Worm (Caenorhabditis elegans) whole organism, young adult: ENCODE measurements around the gene K05F1.14.

Experiments
- B0019.2 ChIP-seq: fragments of 200-800 bp; sonication (Bioruptor generic); conservative IDR thresholded peaks from 2 replicates; pipeline ENCODE4 v1.3.6; 2022; ENCODE audit warnings: missing genetic modification reagents, missing genetic modification characterization, missing compliant biosample characterization
- B0035.1 ChIP-seq: sonication (generic microtip); optimal IDR thresholded peaks from 2 replicates; lab custom pipeline; 2016; ENCODE audit warnings: missing genetic modification characterization, mild to moderate bottlenecking, missing compliant biosample characterization, missing genotype, missing genetic modification reagents
- B0261.1 ChIP-seq: sonication (generic microtip); optimal IDR thresholded peaks from 2 replicates; lab custom pipeline; 2016; ENCODE audit warnings: mild to moderate bottlenecking, missing genetic modification characterization, moderate library complexity, missing compliant biosample characterization
- F49E8.2 ChIP-seq: sonication (generic microtip); optimal IDR thresholded peaks from 3 replicates; lab custom pipeline; 2017; ENCODE audit warnings: missing genetic modification characterization, mild to moderate bottlenecking, missing compliant biosample characterization, antibody characterized with exemption, moderate library complexity; ENCODE audit not compliant: insufficient read depth
- T26A5.8 ChIP-seq: sonication (generic microtip); optimal IDR thresholded peaks from 2 replicates; lab custom pipeline; 2016; ENCODE audit warnings: missing genetic modification characterization, missing compliant biosample characterization
- Y53G8AR.9 ChIP-seq: fragments of 200-800 bp; sonication (Bioruptor generic); conservative IDR thresholded peaks from 2 replicates; pipeline ENCODE4 v1.3.6; 2022; ENCODE audit warnings: missing genetic modification reagents, missing genetic modification characterization, missing compliant biosample characterization
- Y56A3A.18 ChIP-seq: fragments of 200-800 bp; sonication (Bioruptor generic); IDR thresholded peaks from 2 replicates; pipeline ENCODE4 v1.3.6; 2022; ENCODE audit warnings: missing genetic modification reagents, missing genetic modification characterization, missing compliant biosample characterization
- Y79H2A.3 ChIP-seq: fragments of 200-800 bp; sonication (Bioruptor generic); conservative IDR thresholded peaks from 2 replicates; pipeline ENCODE4 v1.3.6; 2022; ENCODE audit warnings: missing genetic modification reagents, missing genetic modification characterization, missing compliant biosample characterization
- ZK185.1 ChIP-seq: sonication (generic microtip); optimal IDR thresholded peaks from 2 replicates; lab custom pipeline; 2016; ENCODE audit warnings: mild to moderate bottlenecking, missing genetic modification characterization, missing compliant biosample characterization; ENCODE audit not compliant: poor library complexity, severe bottlenecking
- ama-1 ChIP-seq, 3 experiments: fragments of 150-350 bp in 1 of 3; sonication (generic microtip) in 2 of 3; optimal IDR thresholded peaks; 2 replicates each; lab custom pipeline; 2014 to 2018; ENCODE audit warnings: missing biosample characterization in 2 of 3, missing genetic modification characterization in 2 of 3, missing genetic modification reagents in 2 of 3
- cebp-1 ChIP-seq, 2 experiments: fragments of 200-800 bp in 1 of 2; sonication (Bioruptor generic) in 1 of 2; sonication (generic microtip) in 1 of 2; IDR thresholded peaks in 1 of 2; optimal IDR thresholded peaks in 1 of 2; 2 replicates each; pipeline versions ENCODE4 v1.3.6 to Lab custom; 2017 to 2022; ENCODE audit warnings: missing compliant biosample characterization in 2 of 2, missing genetic modification characterization in 2 of 2, mild to moderate bottlenecking in 1 of 2, missing genetic modification reagents in 1 of 2, moderate library complexity in 1 of 2
- ceh-27 ChIP-seq: fragments of 200-800 bp; sonication (Bioruptor generic); optimal IDR thresholded peaks from 2 replicates; lab custom pipeline; 2018; ENCODE audit warnings: mild to moderate bottlenecking, missing genetic modification characterization, moderate library complexity, missing compliant biosample characterization
- ceh-79 ChIP-seq: sonication (generic microtip); optimal IDR thresholded peaks from 2 replicates; lab custom pipeline; 2017; ENCODE audit warnings: mild to moderate bottlenecking, missing genetic modification characterization, missing compliant biosample characterization
- dox-1 ChIP-seq: fragments of 200-800 bp; sonication (Bioruptor generic); IDR thresholded peaks from 2 replicates; pipeline ENCODE4 v1.3.6; 2022; ENCODE audit warnings: missing genetic modification reagents, missing genetic modification characterization, missing compliant biosample characterization
- dpl-1 ChIP-seq: fragments of 150-350 bp; optimal IDR thresholded peaks from 2 replicates; lab custom pipeline; 2014; ENCODE audit warnings: missing biosample characterization, missing genetic modification reagents, missing genetic modification characterization
- ets-4 ChIP-seq: fragments of 200-800 bp; sonication (Bioruptor generic); optimal IDR thresholded peaks from 2 replicates; lab custom pipeline; 2018; ENCODE audit warnings: mild to moderate bottlenecking, missing genetic modification characterization, missing compliant biosample characterization
- gei-17 ChIP-seq: fragments of 200-800 bp; sonication (Bioruptor generic); optimal IDR thresholded peaks from 2 replicates; lab custom pipeline; 2018; ENCODE audit warnings: mild to moderate bottlenecking, missing genetic modification characterization, missing compliant biosample characterization
- hmg-1.2 ChIP-seq: fragments of 200-800 bp; sonication (Bioruptor generic); IDR thresholded peaks from 2 replicates; pipeline ENCODE4 v1.3.6; 2022; ENCODE audit warnings: missing genetic modification reagents, missing genetic modification characterization, missing compliant biosample characterization
- hmg-20 ChIP-seq: fragments of 200-800 bp; sonication (Bioruptor generic); IDR thresholded peaks from 2 replicates; pipeline ENCODE4 v1.3.6; 2022; ENCODE audit warnings: missing genetic modification reagents, missing genetic modification characterization, missing compliant biosample characterization
- let-607 ChIP-seq, 2 experiments: fragments of 200-800 bp in 1 of 2; sonication (Bioruptor generic) in 1 of 2; sonication (generic microtip) in 1 of 2; optimal IDR thresholded peaks; 2 replicates each; lab custom pipeline; 2016 to 2018; ENCODE audit warnings: mild to moderate bottlenecking in 2 of 2, missing compliant biosample characterization in 2 of 2, missing genetic modification characterization in 2 of 2, moderate library complexity in 2 of 2, missing genotype in 1 of 2
- lsl-1 ChIP-seq: fragments of 200-800 bp; sonication (Bioruptor generic); optimal IDR thresholded peaks from 2 replicates; lab custom pipeline; 2018; ENCODE audit warnings: mild to moderate bottlenecking, missing genetic modification characterization, moderate library complexity, missing compliant biosample characterization
- madf-6 ChIP-seq: fragments of 200-800 bp; sonication (Bioruptor generic); IDR thresholded peaks from 2 replicates; pipeline ENCODE4 v1.3.6; 2022; ENCODE audit warnings: missing genetic modification reagents, missing genetic modification characterization, missing compliant biosample characterization
- mel-28 ChIP-seq: sonication (generic microtip); optimal IDR thresholded peaks from 2 replicates; lab custom pipeline; 2016; ENCODE audit warnings: borderline replicate concordance, mild to moderate bottlenecking, missing genetic modification characterization, missing compliant biosample characterization
- nhr-80 ChIP-seq: sonication (generic microtip); optimal IDR thresholded peaks from 2 replicates; lab custom pipeline; 2016; ENCODE audit warnings: missing genetic modification characterization, missing compliant biosample characterization
- pha-4 ChIP-seq: fragments of 150-350 bp; sonication (generic microtip); optimal IDR thresholded peaks from 2 replicates; lab custom pipeline; 2014; ENCODE audit warnings: missing biosample characterization, missing genetic modification reagents, missing genetic modification characterization
- rpc-1 ChIP-seq, 2 experiments: fragments of 150-350 bp in 1 of 2; sonication (generic microtip) in 1 of 2; optimal IDR thresholded peaks; 2 replicates each; lab custom pipeline; 2014 to 2018; ENCODE audit warnings: missing biosample characterization in 1 of 2, missing genetic modification characterization in 1 of 2, missing genetic modification reagents in 1 of 2, missing genotype in 1 of 2
- sea-2 ChIP-seq: fragments of 200-800 bp; sonication (Bioruptor generic); IDR thresholded peaks from 2 replicates; pipeline ENCODE4 v1.3.6; 2022; ENCODE audit warnings: missing genetic modification characterization, missing compliant biosample characterization
- somi-1 ChIP-seq: fragments of 200-800 bp; sonication (Bioruptor generic); optimal IDR thresholded peaks from 2 replicates; lab custom pipeline; 2018; ENCODE audit warnings: mild to moderate bottlenecking, missing genetic modification characterization, missing compliant biosample characterization
- sptf-2 ChIP-seq: fragments of 200-800 bp; sonication (Bioruptor generic); optimal IDR thresholded peaks from 2 replicates; lab custom pipeline; 2018; ENCODE audit warnings: mild to moderate bottlenecking, missing genetic modification characterization, missing compliant biosample characterization
- tlf-1 ChIP-seq: fragments of 200-800 bp; sonication (Bioruptor generic); optimal IDR thresholded peaks from 2 replicates; lab custom pipeline; 2018; ENCODE audit warnings: mild to moderate bottlenecking, missing genetic modification characterization, missing compliant biosample characterization
- unc-130 ChIP-seq: sonication (generic microtip); optimal IDR thresholded peaks from 2 replicates; lab custom pipeline; 2016; ENCODE audit warnings: missing genetic modification reagents, missing genetic modification characterization, missing compliant biosample characterization
- xnd-1 ChIP-seq: sonication (generic microtip); optimal IDR thresholded peaks from 2 replicates; lab custom pipeline; 2016; ENCODE audit warnings: missing genotype, missing genetic modification reagents, missing genetic modification characterization, missing compliant biosample characterization
- ztf-18 ChIP-seq: sonication (generic microtip); optimal IDR thresholded peaks from 2 replicates; lab custom pipeline; 2016; ENCODE audit warnings: missing genotype, mild to moderate bottlenecking, missing genetic modification characterization, missing compliant biosample characterization
- ztf-6 ChIP-seq: fragments of 200-800 bp; sonication (Bioruptor generic); IDR thresholded peaks from 2 replicates; pipeline ENCODE4 v1.3.6; 2022; ENCODE audit warnings: missing genetic modification reagents, missing genetic modification characterization, missing compliant biosample characterization

Gene K05F1.14

ce11 chrII:5781935-5782921, 10.2 kb downstream of the K05F1.14 start, which contains the start of gene K05F1.6 (continued):
- TF ChIP-seq xnd-1 (peak; percentile 39), nhr-80 (tag; lab: Kevin White, UChicago) (peak; percentile 81), tlf-1 (GFP tag; lab: Kevin White, UChicago) (peak; percentile 23), ama-1 (optimal IDR thresholded peaks at IDR 0.05; lab: Kevin White, UChicago) (no peak), ama-1 (GFP tag; optimal IDR thresholded peaks at IDR 0.05; lab: Kevin White, UChicago) (peak; percentile 36 to 67), hmg-1.2 (GFP tag; lab: Robert Waterston, UW) (peak; percentile 90), ceh-27 (peak; percentile 44), dpl-1 (GFP tag; lab: Kevin White, UChicago) (no peak), hmg-20 (GFP tag; lab: Robert Waterston, UW) (peak; percentile 18; the same call in 1 of the 2 replicates), Y56A3A.18 (GFP tag; lab: Robert Waterston, UW) (no peak; the same call in none of the 2 replicates), Y79H2A.3 (GFP tag; lab: Robert Waterston, UW) (peak; percentile 64; the same call in 1 of the 2 replicates), B0261.1 (tag; lab: Kevin White, UChicago) (peak; percentile 94), ceh-79 (peak; percentile 83), T26A5.8 (tag; lab: Kevin White, UChicago) (peak; percentile 83)
- TF ChIP-seq, all 124 proteins: peak for 95

- TF ChIP-seq ceh-27 (peak; percentile 7), B0035.1 (tag; lab: Kevin White, UChicago) (no peak), hmg-1.2 (GFP tag; lab: Robert Waterston, UW) (peak; percentile 50; the same call in 1 of the 2 replicates)
Observed at ce11 chrII:5779866-5780265, 12.5 kb downstream of the K05F1.14 start.

- TF ChIP-seq somi-1 (GFP tag; lab: Kevin White, UChicago) = no peak
- no peak for TF ChIP-seq Y56A3A.18 (GFP tag; lab: Robert Waterston, UW)
- TF ChIP-seq sea-2 (GFP tag; lab: Robert Waterston, UW) = no peak
- TF ChIP-seq unc-130 (GFP tag; lab: Kevin White, UChicago) = no peak
- no peak for TF ChIP-seq dox-1 (GFP tag; lab: Robert Waterston, UW)
- no peak for TF ChIP-seq mel-28
- TF ChIP-seq sptf-2 (GFP tag; lab: Kevin White, UChicago) = no peak
- no peak for TF ChIP-seq lsl-1 (GFP tag; lab: Kevin White, UChicago)
- no peak for TF ChIP-seq F49E8.2 (tag; lab: Kevin White, UChicago)
- TF ChIP-seq, all 124 proteins: peak for 0
Observed at ce11 chrII:5777372-5777771, 15.0 kb downstream of the K05F1.14 start.

- no peak for TF ChIP-seq tlf-1 (GFP tag; lab: Kevin White, UChicago)
- no peak for TF ChIP-seq cebp-1 (GFP tag; IDR thresholded peaks at IDR 0.05; lab: Robert Waterston, UW)
- no peak for TF ChIP-seq cebp-1 (tag; optimal IDR thresholded peaks at IDR 0.05; lab: Kevin White, UChicago)
- no peak for TF ChIP-seq ZK185.1 (tag; lab: Kevin White, UChicago)
- no peak for TF ChIP-seq ztf-6 (GFP tag; lab: Robert Waterston, UW)
- TF ChIP-seq let-607 (tag; optimal IDR thresholded peaks at IDR 0.05; lab: Kevin White, UChicago) = no peak
- TF ChIP-seq pha-4 (tag; lab: Kevin White, UChicago) = no peak
- TF ChIP-seq unc-130 (GFP tag; lab: Kevin White, UChicago) = no peak
- no peak for TF ChIP-seq Y53G8AR.9
- no peak for TF ChIP-seq ztf-18 (tag; lab: Kevin White, UChicago)
- no peak for TF ChIP-seq B0019.2 (GFP tag; lab: Robert Waterston, UW)
- no peak for TF ChIP-seq rpc-1 (optimal IDR thresholded peaks at IDR 0.05; lab: Kevin White, UChicago)
- no peak for TF ChIP-seq rpc-1 (tag; optimal IDR thresholded peaks at IDR 0.05; lab: Kevin White, UChicago)
- TF ChIP-seq madf-6 (GFP tag; lab: Robert Waterston, UW) = no peak
- TF ChIP-seq gei-17 (GFP tag; lab: Kevin White, UChicago) = no peak
- TF ChIP-seq lsl-1 (GFP tag; lab: Kevin White, UChicago) = no peak
- TF ChIP-seq ets-4 = no peak
- TF ChIP-seq, all 124 proteins: peak for 0
Observed at ce11 chrII:5774879-5775278, 17.5 kb downstream of the K05F1.14 start.
